Worm (Caenorhabditis elegans): Measurements from ENCODE around the gene srlf-3.

ce11 chrIV:8472493-8472892, 14.8 kb upstream of the srlf-3 start, which contains the start of gene oat-1:
- TF ChIP-seq F13C5.2 (tag; optimal IDR thresholded peaks at IDR 0.05) (no peak), flt-1 (GFP tag; IDR thresholded peaks at IDR 0.05) (no peak), tra-4 (tag; optimal IDR thresholded peaks at IDR 0.05) (no peak)

All from whole organism, early embryonic.